Fruit fly (Drosophila melanogaster): Measurements from ENCODE around the gene Ocrl.

The Ocrl gene

dm6 chrX:1927473-1928306, 4.9 kb downstream of the Ocrl start, which contains the start of gene CG11596:
CG11596 (plus strand) TSS chrX:1927683.
- TF ChIP-seq CG6276 (GFP tag; optimal IDR thresholded peaks at IDR 0.05) (no peak), CG3919 (GFP tag; optimal IDR thresholded peaks at IDR 0.05) (no peak), Sox102F (GFP tag; optimal IDR thresholded peaks at IDR 0.05) (no peak), svp (GFP tag) (peak; percentile 62), Gug (GFP tag; IDR thresholded peaks at IDR 0.05) (no peak), CG7368 (GFP tag; optimal IDR thresholded peaks at IDR 0.05) (no peak), CG34406 (GFP tag; optimal IDR thresholded peaks at IDR 0.05) (no peak), CG8632 (GFP tag; optimal IDR thresholded peaks at IDR 0.05) (no peak), CG3032 (tag; optimal IDR thresholded peaks at IDR 0.05) (no peak), CG15336 (GFP tag; IDR thresholded peaks at IDR 0.05) (no peak), fkh (GFP tag; optimal IDR thresholded peaks at IDR 0.05) (peak; percentile 58), Lpt (GFP tag; optimal IDR thresholded peaks at IDR 0.05) (no peak), CG4318 (GFP tag; optimal IDR thresholded peaks at IDR 0.05) (no peak), Ets96B (tag; optimal IDR thresholded peaks at IDR 0.05) (no peak), CG6163 (GFP tag; IDR thresholded peaks at IDR 0.05) (no peak), pdm3 (GFP tag; optimal IDR thresholded peaks at IDR 0.05) (no peak), vri (GFP tag; optimal IDR thresholded peaks at IDR 0.05) (no peak), spab (GFP tag; optimal IDR thresholded peaks at IDR 0.05) (no peak), Sox15 (GFP tag; optimal IDR thresholded peaks at IDR 0.05) (no peak), eg (GFP tag; IDR thresholded peaks at IDR 0.05) (0 out of 3 replicates have a peak, but pooled peaks have one; percentile 23), Eip93F (GFP tag; optimal IDR thresholded peaks at IDR 0.05) (no peak), lz (GFP tag; optimal IDR thresholded peaks at IDR 0.05) (no peak), Hr39 (GFP tag; optimal IDR thresholded peaks at IDR 0.05) (no peak), fd59A (GFP tag; optimal IDR thresholded peaks at IDR 0.05) (no peak), CG11902 (GFP tag; optimal IDR thresholded peaks at IDR 0.05) (no peak), CG10631 (GFP tag; optimal IDR thresholded peaks at IDR 0.05) (no peak), Met (GFP tag; optimal IDR thresholded peaks at IDR 0.05) (no peak), Eip75B (GFP tag; optimal IDR thresholded peaks at IDR 0.05) (no peak), net (GFP tag; optimal IDR thresholded peaks at IDR 0.05) (no peak), dsx (GFP tag; optimal IDR thresholded peaks at IDR 0.05; ENCODE audit: poor library complexity, severe bottlenecking) (peak; percentile 34), CG8119 (GFP tag; IDR thresholded peaks at IDR 0.05) (no peak), CG10669 (GFP tag; optimal IDR thresholded peaks at IDR 0.05) (no peak), fd85E (GFP tag; optimal IDR thresholded peaks at IDR 0.05) (no peak), OdsH (GFP tag; optimal IDR thresholded peaks at IDR 0.05) (no peak), ss (GFP tag; optimal IDR thresholded peaks at IDR 0.05) (no peak), esn (GFP tag; optimal IDR thresholded peaks at IDR 0.05) (peak; percentile 16), CG1621 (tag; optimal IDR thresholded peaks at IDR 0.05) (peak; percentile 89), CG6808 (GFP tag; optimal IDR thresholded peaks at IDR 0.05) (no peak), CG6854 (GFP tag; optimal IDR thresholded peaks at IDR 0.05) (no peak), CG11294 (GFP tag; IDR thresholded peaks at IDR 0.05) (no peak), topi (GFP tag; optimal IDR thresholded peaks at IDR 0.05) (no peak), Smox (GFP tag; optimal IDR thresholded peaks at IDR 0.05) (no peak), CG6792 (GFP tag; optimal IDR thresholded peaks at IDR 0.05) (no peak), CG9139 (GFP tag; optimal IDR thresholded peaks at IDR 0.05) (no peak), CG8319 (GFP tag; optimal IDR thresholded peaks at IDR 0.05) (no peak), CG31627 (GFP tag; optimal IDR thresholded peaks at IDR 0.05) (no peak), Hr4 (GFP tag; optimal IDR thresholded peaks at IDR 0.05) (no peak), acj6 (GFP tag; optimal IDR thresholded peaks at IDR 0.05) (no peak), CG32006 (GFP tag; optimal IDR thresholded peaks at IDR 0.05) (no peak), Ets21C (GFP tag; optimal IDR thresholded peaks at IDR 0.05) (no peak), dac (GFP tag; optimal IDR thresholded peaks at IDR 0.05) (no peak)

Measured in whole organism, prepupa.